Fruit fly (Drosophila melanogaster) S2 (cell line): ENCODE data around the gene CG3149.

Experiments used
- CG8478 ChIP-seq: fragments of >200 bp; optimal IDR thresholded peaks from 2 replicates; lab custom pipeline; 2018
- CTCF ChIP-seq, 2 experiments: fragments of >200 bp; optimal IDR thresholded peaks; 2 replicates each; lab custom pipeline; 2018

dm6 chrX:5735268-5735941 is 40.4 kb upstream of the CG3149 start:
- no peak for TF ChIP-seq CG8478 (lab: Kevin White, UChicago)
- TF ChIP-seq CTCF (optimal IDR thresholded peaks at IDR 0.05; lab: Kevin White, UChicago): no peak
